Worm (Caenorhabditis elegans) whole organism, late embryonic: ENCODE data around the gene sprr-3.

Experiments used
- K09A11.1 ChIP-seq: sonication (generic microtip); optimal IDR thresholded peaks from 2 replicates; lab custom pipeline; 2017; ENCODE audit warnings: antibody characterized with exemption, mild to moderate bottlenecking, missing genetic modification characterization, missing compliant biosample characterization; ENCODE audit not compliant: insufficient read depth
- ceh-22 ChIP-seq: sonication (generic microtip); optimal IDR thresholded peaks from 2 replicates; lab custom pipeline; 2017; ENCODE audit warnings: missing biosample characterization, missing genetic modification characterization
- ceh-30 ChIP-seq: fragments of 150-350 bp; optimal IDR thresholded peaks from 2 replicates; lab custom pipeline; 2014; ENCODE audit warnings: missing biosample characterization, missing genetic modification characterization
- ceh-45 ChIP-seq: fragments of 200-800 bp; sonication (Bioruptor generic); IDR thresholded peaks from 2 replicates; pipeline ENCODE4 v1.3.6; 2022; ENCODE audit warnings: missing genetic modification reagents, missing genetic modification characterization, missing compliant biosample characterization
- ceh-9 ChIP-seq: sonication (generic microtip); optimal IDR thresholded peaks from 2 replicates; lab custom pipeline; 2016; ENCODE audit warnings: mild to moderate bottlenecking, missing genetic modification characterization, inconsistent platforms, missing compliant biosample characterization
- che-1 ChIP-seq: sonication (generic microtip); optimal IDR thresholded peaks from 2 replicates; lab custom pipeline; 2016; ENCODE audit warnings: mild to moderate bottlenecking, missing genetic modification characterization, missing compliant biosample characterization
- dmd-4 ChIP-seq: sonication (generic microtip); optimal IDR thresholded peaks from 2 replicates; lab custom pipeline; 2016; ENCODE audit warnings: borderline replicate concordance, missing genetic modification characterization, missing compliant biosample characterization
- dve-1 ChIP-seq: sonication (generic microtip); optimal IDR thresholded peaks from 2 replicates; lab custom pipeline; 2017; ENCODE audit warnings: antibody characterized with exemption, mild to moderate bottlenecking, missing genetic modification characterization, missing compliant biosample characterization
- fkh-10 ChIP-seq: fragments of 150-350 bp; optimal IDR thresholded peaks from 2 replicates; lab custom pipeline; 2014; ENCODE audit warnings: missing biosample characterization, missing genetic modification reagents, missing genetic modification characterization
- nhr-11 ChIP-seq: fragments of 150-350 bp; optimal IDR thresholded peaks from 2 replicates; lab custom pipeline; 2014; ENCODE audit warnings: missing biosample characterization, missing genetic modification characterization
- pax-1 ChIP-seq: fragments of 150-350 bp; optimal IDR thresholded peaks from 2 replicates; lab custom pipeline; 2014; ENCODE audit warnings: missing biosample characterization, missing genetic modification characterization
- pha-4 ChIP-seq: fragments of 150-350 bp; optimal IDR thresholded peaks from 2 replicates; lab custom pipeline; 2018; ENCODE audit warnings: missing biosample characterization, missing genetic modification reagents, missing genetic modification characterization
- unc-42 ChIP-seq: sonication (generic microtip); optimal IDR thresholded peaks from 2 replicates; lab custom pipeline; 2016; ENCODE audit warnings: missing genotype, missing genetic modification characterization, missing compliant biosample characterization
- unc-55 ChIP-seq: sonication (generic microtip); optimal IDR thresholded peaks from 2 replicates; lab custom pipeline; 2017; ENCODE audit warnings: missing biosample characterization, missing genetic modification reagents, missing genetic modification characterization

- TF ChIP-seq ceh-9 (no peak), che-1 (tag; lab: Kevin White, UChicago) (no peak), ceh-22 (tag; lab: Kevin White, UChicago) (no peak), dmd-4 (tag; lab: Kevin White, UChicago) (no peak), unc-55 (GFP tag; lab: Kevin White, UChicago) (no peak), pax-1 (no peak), ceh-30 (no peak), ceh-45 (GFP tag; lab: Robert Waterston, UW) (no peak), nhr-11 (tag; lab: Kevin White, UChicago) (no peak), pha-4 (tag; lab: Kevin White, UChicago) (no peak), dve-1 (tag; lab: Kevin White, UChicago) (no peak), unc-42 (no peak), K09A11.1 (no peak), fkh-10 (GFP tag; lab: Kevin White, UChicago) (no peak)
Measured at ce11 chrIV:2526836-2527235, 15.3 kb upstream of the sprr-3 start.
